Worm (Caenorhabditis elegans) whole organism, mixed stage, embryonic: ENCODE measurements around the gene hcf-1.
A peak's percentile ranks its signal among the peaks of the same experiment; 100 is the strongest.

Experiments used
- M03D4.4 ChIP-seq: sonication (generic microtip); optimal IDR thresholded peaks from 2 replicates; lab custom pipeline; 2017; ENCODE audit warnings: mild to moderate bottlenecking, missing genetic modification characterization, missing compliant biosample characterization
- bed-3 ChIP-seq: fragments of 200-800 bp; sonication (Bioruptor generic); optimal IDR thresholded peaks from 3 replicates; lab custom pipeline; 2018; ENCODE audit warnings: mild to moderate bottlenecking, missing genetic modification characterization, moderate library complexity, missing compliant biosample characterization
- blmp-1 ChIP-seq: fragments of 150-350 bp; optimal IDR thresholded peaks from 2 replicates; lab custom pipeline; 2014; ENCODE audit warnings: missing biosample characterization, missing genetic modification characterization
- ceh-39 ChIP-seq: fragments of 150-350 bp; optimal IDR thresholded peaks from 2 replicates; lab custom pipeline; 2014; ENCODE audit warnings: missing biosample characterization, missing genetic modification characterization
- ceh-43 ChIP-seq: fragments of 200-800 bp; sonication (Bioruptor generic); optimal IDR thresholded peaks from 2 replicates; lab custom pipeline; 2018; ENCODE audit warnings: mild to moderate bottlenecking, missing genetic modification characterization, moderate library complexity, missing compliant biosample characterization
- ceh-83 ChIP-seq: fragments of 200-800 bp; sonication (Bioruptor generic); optimal IDR thresholded peaks from 2 replicates; lab custom pipeline; 2018; ENCODE audit warnings: mild to moderate bottlenecking, missing genetic modification characterization, missing compliant biosample characterization
- ces-1 ChIP-seq: fragments of 150-350 bp; optimal IDR thresholded peaks from 2 replicates; lab custom pipeline; 2014; ENCODE audit warnings: missing biosample characterization, missing genetic modification reagents, missing genetic modification characterization
- cnd-1 ChIP-seq: fragments of 200-800 bp; sonication (Bioruptor generic); optimal IDR thresholded peaks from 2 replicates; lab custom pipeline; 2018; ENCODE audit warnings: mild to moderate bottlenecking, missing genetic modification characterization, missing compliant biosample characterization
- drap-1 ChIP-seq: fragments of 200-800 bp; sonication (Bioruptor generic); optimal IDR thresholded peaks from 3 replicates; lab custom pipeline; 2018; ENCODE audit warnings: mild to moderate bottlenecking, missing genetic modification characterization, missing compliant biosample characterization
- elt-1 ChIP-seq: sonication (generic microtip); optimal IDR thresholded peaks from 2 replicates; lab custom pipeline; 2017; ENCODE audit warnings: missing genetic modification characterization, mild to moderate bottlenecking, missing compliant biosample characterization, antibody characterized with exemption, moderate library complexity, borderline replicate concordance; ENCODE audit not compliant: insufficient read depth
- elt-3 ChIP-seq: fragments of 150-350 bp; optimal IDR thresholded peaks from 2 replicates; lab custom pipeline; 2014; ENCODE audit warnings: missing biosample characterization, missing genetic modification characterization
- flh-1 ChIP-seq: fragments of 200-800 bp; sonication (Bioruptor generic); optimal IDR thresholded peaks from 2 replicates; lab custom pipeline; 2018; ENCODE audit warnings: mild to moderate bottlenecking, missing genetic modification characterization, moderate library complexity, missing compliant biosample characterization
- ham-2 ChIP-seq: fragments of 200-800 bp; sonication (Bioruptor generic); optimal IDR thresholded peaks from 2 replicates; lab custom pipeline; 2018; ENCODE audit warnings: mild to moderate bottlenecking, missing genetic modification characterization, missing compliant biosample characterization
- hlh-1 ChIP-seq: fragments of 150-350 bp; optimal IDR thresholded peaks from 2 replicates; lab custom pipeline; 2014; ENCODE audit warnings: missing biosample characterization, missing genetic modification reagents, missing genetic modification characterization
- lin-13 ChIP-seq: fragments of 150-350 bp; optimal IDR thresholded peaks from 2 replicates; lab custom pipeline; 2014; ENCODE audit warnings: missing biosample characterization, missing genetic modification characterization
- lin-32 ChIP-seq: fragments of 200-800 bp; sonication (Bioruptor generic); optimal IDR thresholded peaks from 2 replicates; lab custom pipeline; 2018; ENCODE audit warnings: mild to moderate bottlenecking, missing genetic modification characterization, missing compliant biosample characterization
- lsy-2 ChIP-seq: fragments of 150-350 bp; optimal IDR thresholded peaks from 2 replicates; lab custom pipeline; 2014; ENCODE audit warnings: missing biosample characterization, missing genetic modification characterization
- mab-5 ChIP-seq: fragments of 150-350 bp; optimal IDR thresholded peaks from 2 replicates; lab custom pipeline; 2014; ENCODE audit warnings: missing biosample characterization, missing genetic modification characterization
- mep-1 ChIP-seq: fragments of 150-350 bp; optimal IDR thresholded peaks from 2 replicates; lab custom pipeline; 2017; ENCODE audit warnings: missing biosample characterization, missing genetic modification reagents, missing genetic modification characterization, inconsistent platforms
- mls-2 ChIP-seq: sonication (generic microtip); optimal IDR thresholded peaks from 2 replicates; lab custom pipeline; 2016; ENCODE audit warnings: mild to moderate bottlenecking, missing genetic modification characterization, moderate library complexity, missing compliant biosample characterization
- nhr-12 ChIP-seq: fragments of 150-350 bp; optimal IDR thresholded peaks from 2 replicates; lab custom pipeline; 2014; ENCODE audit warnings: missing biosample characterization, missing genetic modification characterization
- nhr-2 ChIP-seq: fragments of 150-350 bp; optimal IDR thresholded peaks from 2 replicates; lab custom pipeline; 2014; ENCODE audit warnings: missing biosample characterization, missing genetic modification characterization
- nhr-237 ChIP-seq: fragments of 150-350 bp; optimal IDR thresholded peaks from 2 replicates; lab custom pipeline; 2014; ENCODE audit warnings: missing biosample characterization, missing genetic modification characterization
- nhr-76 ChIP-seq: sonication (generic microtip); optimal IDR thresholded peaks from 2 replicates; lab custom pipeline; 2017; ENCODE audit warnings: missing biosample characterization, missing genetic modification characterization
- pha-4 ChIP-seq: fragments of 150-350 bp; optimal IDR thresholded peaks from 2 replicates; lab custom pipeline; 2018; ENCODE audit warnings: missing biosample characterization, missing genetic modification reagents, missing genetic modification characterization
- sem-2 ChIP-seq: fragments of 200-800 bp; sonication (Bioruptor generic); optimal IDR thresholded peaks from 2 replicates; lab custom pipeline; 2018; ENCODE audit warnings: mild to moderate bottlenecking, missing genetic modification characterization, missing compliant biosample characterization
- snpc-4 ChIP-seq: fragments of 150-350 bp; optimal IDR thresholded peaks from 2 replicates; lab custom pipeline; 2014; ENCODE audit warnings: missing biosample characterization, missing genetic modification characterization
- sptf-1 ChIP-seq: sonication (generic microtip); optimal IDR thresholded peaks from 2 replicates; lab custom pipeline; 2017; ENCODE audit warnings: mild to moderate bottlenecking, missing genetic modification characterization, moderate library complexity, missing compliant biosample characterization
- tbx-8 ChIP-seq: fragments of 200-800 bp; sonication (Bioruptor generic); optimal IDR thresholded peaks from 2 replicates; lab custom pipeline; 2018; ENCODE audit warnings: mild to moderate bottlenecking, missing genetic modification characterization, moderate library complexity, missing compliant biosample characterization
- unc-120 ChIP-seq: sonication (generic microtip); optimal IDR thresholded peaks from 2 replicates; lab custom pipeline; 2017; ENCODE audit warnings: missing genetic modification characterization, missing compliant biosample characterization; ENCODE audit not compliant: poor library complexity, severe bottlenecking
- unc-39 ChIP-seq: fragments of 150-350 bp; optimal IDR thresholded peaks from 2 replicates; lab custom pipeline; 2014; ENCODE audit warnings: missing biosample characterization, missing genetic modification characterization
- unc-62 ChIP-seq: fragments of 150-350 bp; optimal IDR thresholded peaks from 2 replicates; lab custom pipeline; 2014; ENCODE audit warnings: missing biosample characterization, missing genetic modification reagents, missing genetic modification characterization
- zip-8 ChIP-seq: fragments of 150-350 bp; optimal IDR thresholded peaks from 2 replicates; lab custom pipeline; 2014; ENCODE audit warnings: missing biosample characterization, missing genetic modification characterization
- ztf-11 ChIP-seq: fragments of 150-350 bp; optimal IDR thresholded peaks from 2 replicates; lab custom pipeline; 2014; ENCODE audit warnings: missing biosample characterization, missing genetic modification characterization

The hcf-1 gene

DNA sequence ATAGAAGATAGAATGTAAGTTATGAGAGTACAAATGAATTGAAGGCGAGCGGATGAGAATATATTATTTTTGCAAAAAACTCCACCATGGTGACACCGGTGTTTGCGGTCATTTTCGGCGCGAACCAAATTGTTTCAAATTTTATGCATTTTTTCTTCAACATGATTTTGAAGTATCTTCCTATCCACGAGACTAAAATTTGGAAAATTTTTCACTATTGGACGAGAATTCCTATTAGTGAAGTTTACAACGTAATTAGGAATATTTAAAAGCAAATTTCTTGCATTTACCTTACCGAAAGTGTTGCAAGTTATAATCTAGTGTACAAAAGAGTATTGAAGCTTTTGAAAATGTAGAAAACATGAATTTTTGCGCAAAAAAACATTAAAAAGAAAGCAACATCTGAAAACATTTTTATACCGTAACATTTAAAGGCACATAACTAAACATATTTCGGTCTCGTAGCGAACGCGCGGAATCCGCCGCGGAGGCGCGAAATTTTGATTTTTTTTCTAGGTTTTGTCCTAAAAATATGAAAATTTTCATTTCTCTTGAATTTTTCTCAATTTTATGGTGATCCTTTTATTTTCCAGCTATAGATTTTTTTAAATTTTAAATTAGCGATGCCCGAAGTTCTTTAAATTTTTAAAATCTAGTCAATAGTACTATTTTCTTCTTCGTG, 22.5 kb upstream of the hcf-1 start, which contains the start of gene sgo-1:
Gene sgo-1 (minus strand): TSS at position 51 of the 682 bp plus-strand sequence.
- TF ChIP-seq nhr-237 (tag; lab: Kevin White, UChicago) (no peak), elt-3 (no peak), ham-2 (GFP tag; lab: Kevin White, UChicago) (no peak), unc-39 (tag; lab: Kevin White, UChicago) (no peak), ztf-11 (tag; lab: Kevin White, UChicago) (no peak), lin-32 (GFP tag; lab: Kevin White, UChicago) (no peak), drap-1 (GFP tag; lab: Kevin White, UChicago) (no peak), nhr-12 (no peak), mab-5 (tag; lab: Kevin White, UChicago) (no peak), sptf-1 (tag; lab: Kevin White, UChicago) (no peak)
- TF ChIP-seq, all 35 proteins: peak for 0

DNA sequence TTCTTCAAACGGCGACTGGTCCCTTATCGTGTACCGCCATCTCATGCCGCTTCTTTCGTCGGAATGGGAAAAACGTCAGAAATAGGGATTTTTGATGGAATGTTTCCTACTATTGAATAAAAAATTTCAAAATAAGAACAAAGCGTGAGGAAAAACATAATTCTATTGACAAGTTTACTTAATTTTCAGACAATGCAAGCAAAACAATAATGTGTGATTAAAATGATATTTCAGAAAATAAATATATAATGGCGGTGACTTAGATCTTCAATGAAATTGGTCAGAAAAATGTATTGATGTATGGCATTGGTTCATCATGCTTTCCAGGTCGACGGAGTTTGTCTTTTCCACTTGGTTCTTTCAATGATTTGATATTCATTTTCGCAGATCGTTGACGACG, 20.6 kb upstream of the hcf-1 start, which contains the start of gene ntp-1:
Gene ntp-1 (minus strand): TSS at position 101 of the 400 bp plus-strand sequence.
- TF ChIP-seq ces-1 (GFP tag; lab: Kevin White, UChicago): no peak
- no peak for TF ChIP-seq ceh-83 (GFP tag; lab: Kevin White, UChicago)
- no peak for TF ChIP-seq mep-1 (tag; lab: Kevin White, UChicago)
- no peak for TF ChIP-seq mls-2 (tag; lab: Kevin White, UChicago)
- TF ChIP-seq pha-4 (tag; lab: Kevin White, UChicago): no peak
- no peak for TF ChIP-seq nhr-237 (tag; lab: Kevin White, UChicago)
- TF ChIP-seq lsy-2 (tag; lab: Kevin White, UChicago): no peak
- TF ChIP-seq, all 35 proteins: peak for 0

DNA sequence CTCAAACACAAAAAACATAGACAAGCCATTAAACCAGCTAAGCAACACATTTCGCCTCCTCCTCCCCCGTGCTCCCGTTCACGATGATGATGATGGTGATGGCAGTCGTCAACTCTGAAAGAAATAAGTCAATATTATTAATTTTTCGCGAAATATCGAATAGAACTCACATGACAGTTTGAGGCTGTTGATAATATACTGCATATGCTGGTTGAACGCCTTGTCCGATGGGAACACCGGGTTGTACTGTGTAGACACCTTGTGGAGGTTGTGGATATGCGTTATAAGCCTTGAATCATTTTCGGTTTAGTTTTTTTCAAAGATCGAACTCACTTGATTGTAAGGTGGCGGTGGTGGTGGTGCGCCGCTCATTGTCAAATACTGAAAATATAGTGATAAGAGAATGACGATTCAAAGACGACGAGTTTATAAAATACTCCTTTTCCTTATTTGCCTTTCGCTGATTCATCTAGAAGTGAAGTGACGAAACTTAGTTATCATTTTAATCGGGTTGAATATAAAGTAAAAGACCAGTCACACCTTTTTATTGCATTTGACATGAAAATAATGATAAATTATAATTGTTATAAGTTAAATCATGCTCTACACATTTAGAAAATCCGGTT, 17.9 kb upstream of the hcf-1 start, which contains the start of gene C33H5.13:
Gene C33H5.13 (minus strand): TSS at position 443 of the 626 bp plus-strand sequence.
- no peak for TF ChIP-seq sem-2 (GFP tag; lab: Kevin White, UChicago)
- no peak for TF ChIP-seq unc-120
- no peak for TF ChIP-seq ham-2 (GFP tag; lab: Kevin White, UChicago)
- no peak for TF ChIP-seq mab-5 (tag; lab: Kevin White, UChicago)
- no peak for TF ChIP-seq zip-8 (tag; lab: Kevin White, UChicago)
- TF ChIP-seq elt-3: no peak
- no peak for TF ChIP-seq flh-1 (GFP tag; lab: Kevin White, UChicago)
- TF ChIP-seq ces-1 (GFP tag; lab: Kevin White, UChicago): no peak
- no peak for TF ChIP-seq nhr-2 (tag; lab: Kevin White, UChicago)
- TF ChIP-seq lin-32 (GFP tag; lab: Kevin White, UChicago): no peak
- TF ChIP-seq mep-1 (tag; lab: Kevin White, UChicago): no peak
- no peak for TF ChIP-seq nhr-237 (tag; lab: Kevin White, UChicago)
- no peak for TF ChIP-seq lsy-2 (tag; lab: Kevin White, UChicago)
- no peak for TF ChIP-seq blmp-1
- no peak for TF ChIP-seq unc-39 (tag; lab: Kevin White, UChicago)
- TF ChIP-seq snpc-4: no peak
- TF ChIP-seq ceh-83 (GFP tag; lab: Kevin White, UChicago): no peak
- no peak for TF ChIP-seq unc-62 (GFP tag; lab: Kevin White, UChicago)
- TF ChIP-seq pha-4 (tag; lab: Kevin White, UChicago): no peak

DNA sequence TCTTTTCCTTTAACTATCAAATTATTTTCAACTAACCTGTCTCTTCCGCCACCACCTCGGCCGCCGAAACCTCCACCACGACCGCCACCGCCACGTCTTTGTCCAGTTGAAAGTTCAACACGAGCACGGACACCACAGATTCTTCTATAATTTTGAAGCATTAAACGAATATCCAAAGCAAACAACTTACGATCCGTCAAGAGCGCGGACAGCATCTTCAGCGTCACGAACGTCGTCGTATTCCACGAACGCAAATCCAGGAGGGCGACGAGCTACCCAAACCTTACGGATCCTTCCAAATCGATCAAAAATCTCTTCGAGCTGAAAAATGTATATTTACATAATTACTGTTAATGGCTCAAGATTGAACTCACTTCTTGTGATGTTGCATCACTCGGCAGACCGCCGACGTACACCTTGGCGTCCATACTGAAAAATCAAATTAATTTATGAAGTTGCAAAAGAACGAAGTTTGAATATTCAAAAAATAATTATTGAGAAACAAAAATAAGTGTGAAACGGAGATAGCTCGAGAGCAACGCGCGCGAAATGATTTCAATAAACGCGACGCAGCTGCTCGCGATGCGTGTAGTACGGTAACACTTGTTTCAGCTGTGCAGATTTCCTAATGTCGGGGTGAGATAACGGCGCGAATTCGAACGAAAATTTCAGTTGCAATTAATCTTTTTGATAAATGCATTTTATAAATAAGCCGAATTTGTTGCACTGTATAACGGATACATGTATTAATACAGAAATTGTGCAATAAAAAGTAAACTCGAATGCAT, 16.9 kb upstream of the hcf-1 start, which contains the start of gene rsp-6:
Gene rsp-6 (minus strand): TSS at position 429 of the 788 bp plus-strand sequence.
- TF ChIP-seq sem-2 (GFP tag; lab: Kevin White, UChicago): no peak
- no peak for TF ChIP-seq ham-2 (GFP tag; lab: Kevin White, UChicago)
- TF ChIP-seq mls-2 (tag; lab: Kevin White, UChicago): no peak
- peak; percentile 94 for TF ChIP-seq pha-4 (tag; lab: Kevin White, UChicago)
- peak; percentile 30 for TF ChIP-seq elt-1 (tag; lab: Kevin White, UChicago)
- no peak for TF ChIP-seq unc-39 (tag; lab: Kevin White, UChicago)
- TF ChIP-seq tbx-8 (GFP tag; lab: Kevin White, UChicago): no peak
- no peak for TF ChIP-seq lin-32 (GFP tag; lab: Kevin White, UChicago)
- no peak for TF ChIP-seq flh-1 (GFP tag; lab: Kevin White, UChicago)
- TF ChIP-seq ces-1 (GFP tag; lab: Kevin White, UChicago): peak; percentile 87
- peak; percentile 85 for TF ChIP-seq lin-13
- TF ChIP-seq nhr-12: peak; percentile 2
- TF ChIP-seq sptf-1 (tag; lab: Kevin White, UChicago): peak; percentile 6
- no peak for TF ChIP-seq snpc-4
- TF ChIP-seq drap-1 (GFP tag; lab: Kevin White, UChicago): peak; percentile 20
- peak; percentile 98 for TF ChIP-seq mep-1 (tag; lab: Kevin White, UChicago)
- TF ChIP-seq ceh-39 (tag; lab: Kevin White, UChicago): peak; percentile 86
- TF ChIP-seq bed-3: no peak
- TF ChIP-seq hlh-1 (tag; lab: Kevin White, UChicago): peak; percentile 95
- TF ChIP-seq ceh-43: no peak
- TF ChIP-seq nhr-76: no peak
- peak; percentile 58 for TF ChIP-seq cnd-1
- TF ChIP-seq nhr-2 (tag; lab: Kevin White, UChicago): no peak
- TF ChIP-seq M03D4.4 (tag; lab: Kevin White, UChicago): no peak
- no peak for TF ChIP-seq mab-5 (tag; lab: Kevin White, UChicago)
- TF ChIP-seq lsy-2 (tag; lab: Kevin White, UChicago): peak; percentile 98
- TF ChIP-seq unc-120: peak; percentile 56
- TF ChIP-seq ztf-11 (tag; lab: Kevin White, UChicago): no peak
- peak; percentile 86 for TF ChIP-seq nhr-237 (tag; lab: Kevin White, UChicago)
- no peak for TF ChIP-seq zip-8 (tag; lab: Kevin White, UChicago)
- no peak for TF ChIP-seq ceh-83 (GFP tag; lab: Kevin White, UChicago)
- TF ChIP-seq blmp-1: no peak
- TF ChIP-seq unc-62 (GFP tag; lab: Kevin White, UChicago): peak; percentile 77
